Fruit fly (Drosophila melanogaster) whole organism, embryonic: ENCODE measurements around the gene dysf.
A peak's percentile ranks its signal among the peaks of the same experiment; 100 is the strongest.

Experiments used
- Asciz ChIP-seq: fragments of 200-800 bp; sonication (Bioruptor generic); optimal IDR thresholded peaks from 2 replicates; lab custom pipeline; 2017; ENCODE audit warnings: missing biosample characterization, mild to moderate bottlenecking, missing genetic modification characterization, missing genetic modification reagents
- Awh ChIP-seq: fragments of 200-800 bp; sonication (Bioruptor generic); IDR thresholded peaks from 2 replicates; pipeline ENCODE4, ENCODE4 v1.3.6; 2022; ENCODE audit warnings: missing biosample characterization, missing genetic modification characterization
- CG10959 ChIP-seq: fragments of 200-800 bp; sonication (Bioruptor generic); IDR thresholded peaks from 2 replicates; pipeline ENCODE4 v1.3.6; 2022; ENCODE audit warnings: missing biosample characterization, missing genetic modification characterization
- CG11456 ChIP-seq: fragments of 200-800 bp; sonication (Bioruptor generic); IDR thresholded peaks from 3 replicates; pipeline ENCODE4 v1.3.6; 2022; ENCODE audit warnings: missing biosample characterization, missing genetic modification characterization
- CG14710 ChIP-seq: fragments of 200-800 bp; sonication (Bioruptor generic); optimal IDR thresholded peaks from 3 replicates; lab custom pipeline; 2019; ENCODE audit warnings: missing biosample characterization, mild to moderate bottlenecking, missing genetic modification characterization, moderate library complexity
- CG15479 ChIP-seq: fragments of 200-800 bp; sonication (Bioruptor generic); optimal IDR thresholded peaks from 3 replicates; lab custom pipeline; 2019; ENCODE audit warnings: missing biosample characterization, mild to moderate bottlenecking, missing genetic modification characterization, moderate library complexity
- CG15696 ChIP-seq: fragments of 200-800 bp; sonication (Bioruptor generic); optimal IDR thresholded peaks from 2 replicates; lab custom pipeline; 2019; ENCODE audit warnings: missing biosample characterization, mild to moderate bottlenecking, missing genetic modification characterization, moderate library complexity
- CG17359 ChIP-seq: fragments of 200-800 bp; sonication (Bioruptor generic); optimal IDR thresholded peaks from 3 replicates; lab custom pipeline; 2018; ENCODE audit warnings: missing biosample characterization, mild to moderate bottlenecking, missing genetic modification characterization, moderate library complexity
- CG18262 ChIP-seq: fragments of 200-800 bp; optimal IDR thresholded peaks from 3 replicates; lab custom pipeline; 2019; ENCODE audit warnings: missing biosample characterization, mild to moderate bottlenecking, missing genetic modification characterization, moderate library complexity
- CG1832 ChIP-seq: fragments of 200-800 bp; sonication (Bioruptor generic); optimal IDR thresholded peaks from 2 replicates; lab custom pipeline; 2017; ENCODE audit warnings: missing biosample characterization, mild to moderate bottlenecking, missing genetic modification characterization, inconsistent platforms
- CG2116 ChIP-seq: fragments of 200-800 bp; sonication (Bioruptor generic); optimal IDR thresholded peaks from 3 replicates; lab custom pipeline; 2018; ENCODE audit warnings: missing biosample characterization, mild to moderate bottlenecking, missing genetic modification characterization
- CG2129 ChIP-seq: fragments of 200-800 bp; sonication (Bioruptor generic); IDR thresholded peaks from 2 replicates; pipeline ENCODE4 v1.3.6; 2022; ENCODE audit warnings: missing biosample characterization, missing genetic modification characterization; ENCODE audit not compliant: partially characterized antibody
- CG33213 ChIP-seq: fragments of 200-800 bp; sonication (Bioruptor generic); optimal IDR thresholded peaks from 3 replicates; lab custom pipeline; 2016; ENCODE audit warnings: missing biosample characterization, missing genetic modification characterization
- CG4707 ChIP-seq: fragments of 200-800 bp; sonication (Bioruptor generic); optimal IDR thresholded peaks from 2 replicates; lab custom pipeline; 2018; ENCODE audit warnings: missing biosample characterization, mild to moderate bottlenecking, missing genetic modification characterization, moderate library complexity
- CG6254 ChIP-seq: fragments of 200-800 bp; sonication (Bioruptor generic); optimal IDR thresholded peaks from 3 replicates; lab custom pipeline; 2017; ENCODE audit warnings: mild to moderate bottlenecking, missing biosample characterization, missing genetic modification reagents, missing genetic modification characterization
- CG7786 ChIP-seq: fragments of 200-800 bp; sonication (Bioruptor generic); optimal IDR thresholded peaks from 2 replicates; lab custom pipeline; 2016; ENCODE audit warnings: missing biosample characterization, missing genetic modification characterization
- CG7928 ChIP-seq: fragments of 200-800 bp; sonication (Bioruptor generic); optimal IDR thresholded peaks from 2 replicates; lab custom pipeline; 2017; ENCODE audit warnings: missing biosample characterization, mild to moderate bottlenecking, missing genetic modification characterization
- CrebB ChIP-seq: fragments of 200-800 bp; sonication (Bioruptor generic); optimal IDR thresholded peaks from 3 replicates; lab custom pipeline; 2018; ENCODE audit warnings: missing biosample characterization, mild to moderate bottlenecking, missing genetic modification characterization
- D ChIP-seq, 2 experiments: fragments of 200-800 bp in 1 of 2; fragments of >200 bp in 1 of 2; sonication (Bioruptor generic) in 1 of 2; optimal IDR thresholded peaks; 2 replicates in 1 of 2; 3 replicates in 1 of 2; lab custom pipeline; 2017; ENCODE audit warnings: mild to moderate bottlenecking in 1 of 2, missing biosample characterization in 1 of 2, missing genetic modification characterization in 1 of 2, missing genetic modification reagents in 1 of 2
- D19B ChIP-seq: fragments of 200-800 bp; sonication (Bioruptor generic); optimal IDR thresholded peaks from 2 replicates; lab custom pipeline; 2017; ENCODE audit warnings: missing biosample characterization, mild to moderate bottlenecking, missing genetic modification characterization
- Hmx ChIP-seq: fragments of 200-800 bp; sonication (Bioruptor generic); optimal IDR thresholded peaks from 2 replicates; lab custom pipeline; 2016; ENCODE audit warnings: missing biosample characterization, missing genetic modification characterization
- Kr ChIP-seq: fragments of 200-800 bp; sonication (Bioruptor generic); optimal IDR thresholded peaks from 2 replicates; lab custom pipeline; 2017; ENCODE audit warnings: missing biosample characterization, mild to moderate bottlenecking, missing genetic modification characterization
- Max ChIP-seq: fragments of 200-800 bp; sonication (Bioruptor generic); optimal IDR thresholded peaks from 2 replicates; lab custom pipeline; 2016; ENCODE audit warnings: missing biosample characterization, mild to moderate bottlenecking, missing genetic modification characterization
- Opbp ChIP-seq: fragments of 200-800 bp; sonication (Bioruptor generic); IDR thresholded peaks from 3 replicates; pipeline ENCODE4 v1.3.6; 2022; ENCODE audit warnings: missing biosample characterization, missing genetic modification characterization; ENCODE audit not compliant: partially characterized antibody
- Sox100B ChIP-seq: fragments of 200-800 bp; sonication (Bioruptor generic); optimal IDR thresholded peaks from 3 replicates; lab custom pipeline; 2018; ENCODE audit warnings: missing biosample characterization, mild to moderate bottlenecking, missing genetic modification characterization
- Ssrp ChIP-seq: fragments of 200-800 bp; sonication (Bioruptor generic); optimal IDR thresholded peaks from 2 replicates; lab custom pipeline; 2018; ENCODE audit warnings: missing biosample characterization, mild to moderate bottlenecking, missing genetic modification characterization, moderate library complexity
- Stat92E ChIP-seq, 3 experiments: fragments of >200 bp in 2 of 3; fragments of 200-800 bp in 1 of 3; sonication (Bioruptor generic) in 1 of 3; optimal IDR thresholded peaks; 2 replicates each; lab custom pipeline; 2017 to 2019; ENCODE audit warnings: missing biosample characterization in 3 of 3, missing genetic modification characterization in 3 of 3, mild to moderate bottlenecking in 1 of 3, moderate library complexity in 1 of 3
- br ChIP-seq: fragments of >200 bp; optimal IDR thresholded peaks from 2 replicates; lab custom pipeline; 2017
- chn ChIP-seq: fragments of 200-800 bp; sonication (Bioruptor generic); optimal IDR thresholded peaks from 2 replicates; lab custom pipeline; 2016; ENCODE audit warnings: missing biosample characterization, missing genetic modification characterization
- crol ChIP-seq: fragments of 200-800 bp; sonication (Bioruptor generic); IDR thresholded peaks from 2 replicates; pipeline ENCODE4 v1.3.6; 2022; ENCODE audit warnings: missing biosample characterization, missing genetic modification characterization
- cwo ChIP-seq: fragments of 200-800 bp; sonication (Bioruptor generic); optimal IDR thresholded peaks from 3 replicates; lab custom pipeline; 2017; ENCODE audit warnings: missing biosample characterization, missing genetic modification characterization, mild to moderate bottlenecking, moderate library complexity, missing genetic modification reagents
- da ChIP-seq: fragments of 200-800 bp; sonication (Bioruptor generic); optimal IDR thresholded peaks from 2 replicates; lab custom pipeline; 2016; ENCODE audit warnings: missing biosample characterization, missing genetic modification characterization
- dimm ChIP-seq: fragments of 200-800 bp; sonication (Bioruptor generic); IDR thresholded peaks from 2 replicates; pipeline ENCODE4 v1.3.6; 2022; ENCODE audit warnings: missing biosample characterization, missing genetic modification characterization
- dm ChIP-seq: fragments of 200-800 bp; sonication (Bioruptor generic); optimal IDR thresholded peaks from 3 replicates; lab custom pipeline; 2016; ENCODE audit warnings: missing biosample characterization, missing genetic modification characterization
- gem ChIP-seq: fragments of 200-800 bp; sonication (Bioruptor generic); optimal IDR thresholded peaks from 2 replicates; lab custom pipeline; 2019; ENCODE audit warnings: missing biosample characterization, mild to moderate bottlenecking, missing genetic modification characterization, moderate library complexity
- ken ChIP-seq: fragments of 200-800 bp; sonication (Bioruptor generic); IDR thresholded peaks from 3 replicates; pipeline ENCODE4 v1.3.6; 2022; ENCODE audit warnings: missing biosample characterization, missing genetic modification characterization
- kni ChIP-seq: fragments of 200-800 bp; sonication (Bioruptor generic); optimal IDR thresholded peaks from 3 replicates; lab custom pipeline; 2017; ENCODE audit warnings: mild to moderate bottlenecking, missing biosample characterization, missing genetic modification reagents, missing genetic modification characterization
- lmd ChIP-seq: fragments of 200-800 bp; sonication (Bioruptor generic); IDR thresholded peaks from 2 replicates; pipeline ENCODE4 v1.3.6; 2022; ENCODE audit warnings: missing biosample characterization, missing genetic modification characterization
- maf-S ChIP-seq: fragments of 200-800 bp; sonication (Bioruptor generic); optimal IDR thresholded peaks from 2 replicates; lab custom pipeline; 2016; ENCODE audit warnings: missing biosample characterization, missing genetic modification characterization
- nau ChIP-seq: fragments of 200-800 bp; sonication (Bioruptor generic); optimal IDR thresholded peaks from 3 replicates; lab custom pipeline; 2017; ENCODE audit warnings: missing biosample characterization, mild to moderate bottlenecking, missing genetic modification characterization, missing genetic modification reagents
- otp ChIP-seq: fragments of 200-800 bp; sonication (Bioruptor generic); IDR thresholded peaks from 3 replicates; pipeline ENCODE4, ENCODE4 v1.3.6; 2022; ENCODE audit warnings: missing biosample characterization, missing genetic modification characterization
- pho ChIP-seq: fragments of 200-800 bp; sonication (Bioruptor generic); optimal IDR thresholded peaks from 2 replicates; lab custom pipeline; 2016; ENCODE audit warnings: missing biosample characterization, missing genetic modification characterization
- sens ChIP-seq: fragments of 200-800 bp; sonication (Bioruptor generic); peaks from one replicate; lab custom pipeline; 2016; ENCODE audit warnings: missing biosample characterization, missing genetic modification characterization
- sqz ChIP-seq: fragments of 200-800 bp; sonication (Bioruptor generic); optimal IDR thresholded peaks from 3 replicates; lab custom pipeline; 2018; ENCODE audit warnings: missing biosample characterization, mild to moderate bottlenecking, missing genetic modification characterization
- tll ChIP-seq, 2 experiments: fragments of 200-800 bp in 1 of 2; fragments of >200 bp in 1 of 2; sonication (Bioruptor generic) in 1 of 2; optimal IDR thresholded peaks; 2 replicates each; lab custom pipeline; 2017 to 2019; ENCODE audit warnings: missing biosample characterization in 2 of 2, missing genetic modification characterization in 2 of 2, mild to moderate bottlenecking in 1 of 2, moderate library complexity in 1 of 2
- trem ChIP-seq: fragments of 200-800 bp; optimal IDR thresholded peaks from 3 replicates; lab custom pipeline; 2019; ENCODE audit warnings: missing biosample characterization, mild to moderate bottlenecking, missing genetic modification characterization, moderate library complexity
- twi ChIP-seq: fragments of 200-800 bp; optimal IDR thresholded peaks from 2 replicates; lab custom pipeline; 2019; ENCODE audit warnings: missing biosample characterization, mild to moderate bottlenecking, missing genetic modification characterization, moderate library complexity
- zen ChIP-seq: fragments of 200-800 bp; sonication (Bioruptor generic); optimal IDR thresholded peaks from 3 replicates; lab custom pipeline; 2018; ENCODE audit warnings: missing biosample characterization, mild to moderate bottlenecking, missing genetic modification characterization, moderate library complexity

The dysf gene

DNA sequence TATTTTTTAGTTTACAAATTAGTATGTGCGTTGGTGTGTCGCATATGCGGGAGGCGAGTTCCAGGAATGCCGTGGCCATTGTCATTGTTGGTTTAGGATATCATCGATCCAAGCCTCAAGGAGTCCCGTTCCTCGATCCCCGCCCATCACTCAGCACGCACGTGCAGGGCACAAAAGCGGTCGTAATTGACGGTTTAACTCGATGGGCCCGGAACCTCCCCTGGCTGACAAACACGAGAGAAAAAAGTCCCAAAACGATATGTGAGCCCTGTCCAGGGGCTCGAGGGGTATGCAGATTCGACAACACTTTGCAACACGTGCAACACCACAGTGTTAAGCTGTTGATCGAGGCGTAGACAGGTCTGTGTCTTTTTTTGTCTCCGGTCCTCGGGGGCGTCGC lies 70.6 kb downstream of the dysf start:
- TF ChIP-seq lmd (GFP tag; lab: Robert Waterston, UW) (0 out of 2 replicates have a peak, but pooled peaks have one; percentile 7), CG2129 (GFP tag; lab: Robert Waterston, UW) (no peak), CG1832 (no peak), twi (tag; lab: Kevin White, UChicago) (peak; percentile 84), br (lab: Kevin White, UChicago) (no peak), Awh (GFP tag; lab: Robert Waterston, UW) (no peak), Stat92E (GFP tag; optimal IDR thresholded peaks at IDR 0.05; lab: Kevin White, UChicago) (peak in 1 of 3 experiments; percentile 56), Max (GFP tag; lab: Kevin White, UChicago) (no peak), Ssrp (tag; lab: Kevin White, UChicago) (no peak), nau (no peak), zen (tag; lab: Kevin White, UChicago) (peak; percentile 25), CG18262 (no peak), trem (tag; lab: Kevin White, UChicago) (no peak), crol (GFP tag; lab: Robert Waterston, UW) (peak; percentile 72), Kr (peak; percentile 46), da (GFP tag; lab: Kevin White, UChicago) (no peak), dm (GFP tag; lab: Kevin White, UChicago) (peak; percentile 29), Asciz (GFP tag; lab: Kevin White, UChicago) (no peak), CG7928 (GFP tag; lab: Kevin White, UChicago) (no peak), maf-S (GFP tag; lab: Kevin White, UChicago) (no peak), Hmx (GFP tag; lab: Kevin White, UChicago) (no peak), tll (GFP tag; optimal IDR thresholded peaks at IDR 0.05; lab: Kevin White, UChicago) (peak in 1 of 2 experiments; percentile 4), CG4707 (no peak), Opbp (GFP tag; lab: Robert Waterston, UW) (no peak), D (optimal IDR thresholded peaks at IDR 0.05; lab: Kevin White, UChicago) (peak; percentile 31), D (GFP tag; optimal IDR thresholded peaks at IDR 0.05; lab: Kevin White, UChicago) (no peak), sens (GFP tag; lab: Kevin White, UChicago) (peak; percentile 18), ken (GFP tag; lab: Robert Waterston, UW) (no peak), CG15479 (GFP tag; lab: Kevin White, UChicago) (peak; percentile 35), kni (GFP tag; lab: Kevin White, UChicago) (peak; percentile 71), CrebB (tag; lab: Kevin White, UChicago) (no peak), chn (GFP tag; lab: Kevin White, UChicago) (peak; percentile 18), CG10959 (GFP tag; lab: Robert Waterston, UW) (0 out of 2 replicates have a peak, but pooled peaks have one; percentile 8), CG7786 (GFP tag; lab: Kevin White, UChicago) (no peak)
- TF ChIP-seq, all 482 proteins: peak for 14

DNA sequence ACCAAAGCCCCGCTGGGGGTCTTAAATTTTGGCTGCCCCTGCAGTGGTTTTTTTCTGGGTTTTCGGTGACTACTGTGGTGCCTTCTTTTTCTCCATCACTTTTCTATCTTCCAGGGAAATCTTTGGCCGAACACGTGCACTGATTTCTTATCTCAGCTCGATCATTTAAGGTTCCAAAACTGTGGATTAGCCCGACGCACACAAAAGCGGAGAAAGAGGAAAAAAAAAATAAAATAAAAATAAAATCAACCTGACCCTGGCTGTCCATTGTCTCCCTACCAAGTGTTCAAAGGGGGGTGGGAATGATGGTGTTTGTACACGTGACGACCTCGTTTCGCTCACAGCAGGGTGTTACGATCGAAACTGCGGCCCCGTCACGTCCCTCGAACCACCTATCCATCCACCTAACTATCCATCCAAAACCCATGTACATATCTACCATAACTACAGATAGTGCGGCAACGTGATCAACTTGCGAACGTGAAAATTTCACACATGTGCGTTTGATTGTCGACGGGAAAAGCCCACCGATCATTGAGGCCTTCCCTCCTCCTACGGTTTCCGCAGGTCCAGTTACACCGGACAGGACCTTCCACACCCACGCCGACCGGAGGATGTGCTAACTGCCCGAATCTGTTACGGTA lies 71.8 kb downstream of the dysf start:
- TF ChIP-seq cwo (peak; percentile 69), CG14710 (tag; lab: Kevin White, UChicago) (no peak), D19B (GFP tag; lab: Kevin White, UChicago) (no peak), CG6254 (GFP tag; lab: Kevin White, UChicago) (no peak), CG33213 (GFP tag; lab: Kevin White, UChicago) (no peak), otp (no peak), crol (GFP tag; lab: Robert Waterston, UW) (peak; percentile 53; the same call in 1 of the 2 replicates), gem (tag; lab: Kevin White, UChicago) (no peak), Sox100B (no peak), Asciz (GFP tag; lab: Kevin White, UChicago) (no peak), sqz (peak; percentile 93), pho (GFP tag; lab: Kevin White, UChicago) (no peak), CG17359 (tag; lab: Kevin White, UChicago) (peak; percentile 71), twi (tag; lab: Kevin White, UChicago) (peak; percentile 50), CG15696 (no peak), CG11456 (GFP tag; lab: Robert Waterston, UW) (no peak), CG2116 (GFP tag; lab: Kevin White, UChicago) (no peak), dimm (no peak)
